Worm (Caenorhabditis elegans): ENCODE data around the gene gtap-1.

ce11 chrII:5838453-5838852 lies 5.4 kb upstream of the gtap-1 start, which contains the start of gene ZK1248.15:
- TF ChIP-seq ama-1 (optimal IDR thresholded peaks at IDR 0.05) (no peak), ceh-32 (tag; optimal IDR thresholded peaks at IDR 0.05; ENCODE audit: poor library complexity) (no peak)
